Fruit fly (Drosophila melanogaster): ENCODE results near the gene CG6055.
A peak's percentile ranks its signal among the peaks of the same experiment; 100 is the strongest.

CG6055 gene

dm6 chr2L:7422429-7423283, 43.7 kb upstream of the CG6055 start:
- TF ChIP-seq EcR (GFP tag; optimal IDR thresholded peaks at IDR 0.05) (peak; percentile 99), CG13204 (GFP tag; optimal IDR thresholded peaks at IDR 0.05) (peak; percentile 80), fd96Ca (GFP tag; IDR thresholded peaks at IDR 0.05) (peak; percentile 70; the same call in 2 of the 3 replicates), CG8301 (tag; optimal IDR thresholded peaks at IDR 0.05) (peak; percentile 67), CG32121 (GFP tag; IDR thresholded peaks at IDR 0.05) (peak; percentile 77), CG34367 (tag; optimal IDR thresholded peaks at IDR 0.05) (peak; percentile 68), CG10348 (GFP tag; IDR thresholded peaks at IDR 0.05) (0 out of 2 replicates have a peak, but pooled peaks have one; percentile 18), gl (tag; optimal IDR thresholded peaks at IDR 0.05) (no peak), CG15710 (tag; optimal IDR thresholded peaks at IDR 0.05) (peak; percentile 65), CG17806 (tag; optimal IDR thresholded peaks at IDR 0.05) (peak; percentile 64), CG14655 (GFP tag; optimal IDR thresholded peaks at IDR 0.05) (peak; percentile 84), Pif1B (GFP tag; optimal IDR thresholded peaks at IDR 0.05) (peak; percentile 16), CG9948 (tag; optimal IDR thresholded peaks at IDR 0.05) (peak; percentile 67), rn (GFP tag; IDR thresholded peaks at IDR 0.05) (0 out of 2 replicates have a peak, but pooled peaks have one; percentile 6), Pif1A (GFP tag; optimal IDR thresholded peaks at IDR 0.05) (peak; percentile 63), D1 (tag; optimal IDR thresholded peaks at IDR 0.05) (no peak), CG4496 (GFP tag; IDR thresholded peaks at IDR 0.05) (peak; percentile 82), CG8159 (tag; optimal IDR thresholded peaks at IDR 0.05) (peak; percentile 83), Snoo (tag; optimal IDR thresholded peaks at IDR 0.05) (peak; percentile 91), CG12605 (GFP tag; IDR thresholded peaks at IDR 0.05) (peak; percentile 70; the same call in 1 of the 2 replicates), Ets98B (GFP tag; IDR thresholded peaks at IDR 0.05) (peak; percentile 76)

dm6 chr2L:7423333-7423895, 42.9 kb upstream of the CG6055 start:
- TF ChIP-seq rn (GFP tag; IDR thresholded peaks at IDR 0.05) = peak; percentile 45; the same call in 1 of the 2 replicates
- TF ChIP-seq D1 (tag; optimal IDR thresholded peaks at IDR 0.05) = peak; percentile 35
- peak; percentile 63 for TF ChIP-seq CG9948 (tag; optimal IDR thresholded peaks at IDR 0.05)
- peak; percentile 58 for TF ChIP-seq CG34367 (tag; optimal IDR thresholded peaks at IDR 0.05)
- peak; percentile 75 for TF ChIP-seq CG12605 (GFP tag; IDR thresholded peaks at IDR 0.05)
- peak; percentile 85 for TF ChIP-seq EcR (GFP tag; optimal IDR thresholded peaks at IDR 0.05)
- peak; percentile 60 for TF ChIP-seq Pif1B (GFP tag; optimal IDR thresholded peaks at IDR 0.05)
- TF ChIP-seq CG17806 (tag; optimal IDR thresholded peaks at IDR 0.05) = peak; percentile 67
- peak; percentile 72 for TF ChIP-seq CG13204 (GFP tag; optimal IDR thresholded peaks at IDR 0.05)
- TF ChIP-seq CG10348 (GFP tag; IDR thresholded peaks at IDR 0.05) = 0 out of 2 replicates have a peak, but pooled peaks have one; percentile 33
- TF ChIP-seq Pif1A (GFP tag; optimal IDR thresholded peaks at IDR 0.05) = peak; percentile 71
- peak; percentile 91 for TF ChIP-seq CG4496 (GFP tag; IDR thresholded peaks at IDR 0.05)
- peak; percentile 73 for TF ChIP-seq CG8301 (tag; optimal IDR thresholded peaks at IDR 0.05)
- TF ChIP-seq CG8159 (tag; optimal IDR thresholded peaks at IDR 0.05) = peak; percentile 75
- TF ChIP-seq Snoo (tag; optimal IDR thresholded peaks at IDR 0.05) = peak; percentile 73
- TF ChIP-seq fd96Ca (GFP tag; IDR thresholded peaks at IDR 0.05) = peak; percentile 86
- peak; percentile 86 for TF ChIP-seq CG32121 (GFP tag; IDR thresholded peaks at IDR 0.05)
- peak; percentile 60 for TF ChIP-seq CG14655 (GFP tag; optimal IDR thresholded peaks at IDR 0.05)
- peak; percentile 84 for TF ChIP-seq CG15710 (tag; optimal IDR thresholded peaks at IDR 0.05)
- TF ChIP-seq Ets98B (GFP tag; IDR thresholded peaks at IDR 0.05) = peak; percentile 92
- TF ChIP-seq gl (tag; optimal IDR thresholded peaks at IDR 0.05) = peak; percentile 73

dm6 chr2L:7424282-7424905, 41.9 kb upstream of the CG6055 start:
- TF ChIP-seq Pif1A (GFP tag; optimal IDR thresholded peaks at IDR 0.05) (peak; percentile 52), CG17806 (tag; optimal IDR thresholded peaks at IDR 0.05) (peak; percentile 59), EcR (GFP tag; optimal IDR thresholded peaks at IDR 0.05) (no peak), Pif1B (GFP tag; optimal IDR thresholded peaks at IDR 0.05) (peak; percentile 53), D1 (tag; optimal IDR thresholded peaks at IDR 0.05) (no peak), Snoo (tag; optimal IDR thresholded peaks at IDR 0.05) (no peak), CG8159 (tag; optimal IDR thresholded peaks at IDR 0.05) (peak; percentile 63), CG8301 (tag; optimal IDR thresholded peaks at IDR 0.05) (peak; percentile 59), fd96Ca (GFP tag; IDR thresholded peaks at IDR 0.05) (peak; percentile 75), CG34367 (tag; optimal IDR thresholded peaks at IDR 0.05) (peak; percentile 55), CG10348 (GFP tag; IDR thresholded peaks at IDR 0.05) (no peak), Ets98B (GFP tag; IDR thresholded peaks at IDR 0.05) (no peak), CG13204 (GFP tag; optimal IDR thresholded peaks at IDR 0.05) (no peak), CG32121 (GFP tag; IDR thresholded peaks at IDR 0.05) (peak; percentile 33; the same call in 1 of the 2 replicates), rn (GFP tag; IDR thresholded peaks at IDR 0.05) (peak; percentile 28; the same call in 1 of the 2 replicates), gl (tag; optimal IDR thresholded peaks at IDR 0.05) (no peak), CG14655 (GFP tag; optimal IDR thresholded peaks at IDR 0.05) (peak; percentile 64), CG4496 (GFP tag; IDR thresholded peaks at IDR 0.05) (0 out of 3 replicates have a peak, but pooled peaks have one; percentile 64), CG15710 (tag; optimal IDR thresholded peaks at IDR 0.05) (peak; percentile 41), CG9948 (tag; optimal IDR thresholded peaks at IDR 0.05) (peak; percentile 65)

- peak; percentile 52 for TF ChIP-seq Pif1B (GFP tag; optimal IDR thresholded peaks at IDR 0.05)
- no peak for TF ChIP-seq D1 (tag; optimal IDR thresholded peaks at IDR 0.05)
- TF ChIP-seq Ets98B (GFP tag; IDR thresholded peaks at IDR 0.05) = peak; percentile 87
- TF ChIP-seq CG9948 (tag; optimal IDR thresholded peaks at IDR 0.05) = peak; percentile 43
- peak; percentile 61 for TF ChIP-seq CG8159 (tag; optimal IDR thresholded peaks at IDR 0.05)
- TF ChIP-seq CG8301 (tag; optimal IDR thresholded peaks at IDR 0.05) = peak; percentile 60
- peak; percentile 54 for TF ChIP-seq CG17806 (tag; optimal IDR thresholded peaks at IDR 0.05)
- peak; percentile 94 for TF ChIP-seq EcR (GFP tag; optimal IDR thresholded peaks at IDR 0.05)
- TF ChIP-seq CG4496 (GFP tag; IDR thresholded peaks at IDR 0.05) = peak; percentile 92; the same call in 2 of the 3 replicates
- peak; percentile 62 for TF ChIP-seq CG14655 (GFP tag; optimal IDR thresholded peaks at IDR 0.05)
- peak; percentile 90 for TF ChIP-seq fd96Ca (GFP tag; IDR thresholded peaks at IDR 0.05)
- peak; percentile 77 for TF ChIP-seq Snoo (tag; optimal IDR thresholded peaks at IDR 0.05)
- peak; percentile 77 for TF ChIP-seq CG12605 (GFP tag; IDR thresholded peaks at IDR 0.05)
- peak; percentile 39 for TF ChIP-seq CG15710 (tag; optimal IDR thresholded peaks at IDR 0.05)
- no peak for TF ChIP-seq CG13204 (GFP tag; optimal IDR thresholded peaks at IDR 0.05)
- TF ChIP-seq gl (tag; optimal IDR thresholded peaks at IDR 0.05) = no peak
- no peak for TF ChIP-seq CG10348 (GFP tag; IDR thresholded peaks at IDR 0.05)
- peak; percentile 72 for TF ChIP-seq Pif1A (GFP tag; optimal IDR thresholded peaks at IDR 0.05)
- TF ChIP-seq rn (GFP tag; IDR thresholded peaks at IDR 0.05) = peak; percentile 64
- peak; percentile 47 for TF ChIP-seq CG34367 (tag; optimal IDR thresholded peaks at IDR 0.05)
- peak; percentile 86 for TF ChIP-seq CG32121 (GFP tag; IDR thresholded peaks at IDR 0.05)
These were observed 41.2 kb upstream of the CG6055 start for dm6 chr2L:7424907-7425689.
